Worm (Caenorhabditis elegans) whole organism, L4 larva: Measurements from ENCODE around the gene amx-1.
A peak's percentile ranks its signal among the peaks of the same experiment; 100 is the strongest.

Experiments
- F10B5.3 ChIP-seq: sonication (generic microtip); optimal IDR thresholded peaks from 2 replicates; lab custom pipeline; 2016; ENCODE audit warnings: mild to moderate bottlenecking, missing genetic modification characterization, missing compliant biosample characterization
- F26F4.8 ChIP-seq: fragments of 200-800 bp; sonication (Bioruptor generic); conservative IDR thresholded peaks from 2 replicates; pipeline ENCODE4 v1.3.6; 2022; ENCODE audit warnings: missing genetic modification characterization, missing compliant biosample characterization
- T20F7.1 ChIP-seq: fragments of 200-800 bp; sonication (Bioruptor generic); optimal IDR thresholded peaks from 2 replicates; lab custom pipeline; 2018; ENCODE audit warnings: mild to moderate bottlenecking, missing genetic modification characterization, missing compliant biosample characterization
- T26A8.4 ChIP-seq: fragments of 200-800 bp; sonication (Bioruptor generic); IDR thresholded peaks from 2 replicates; pipeline ENCODE4 v1.3.6; 2022; ENCODE audit warnings: missing genetic modification characterization, missing compliant biosample characterization
- Y48G9A.11 ChIP-seq: fragments of 200-800 bp; sonication (Bioruptor generic); IDR thresholded peaks from 2 replicates; pipeline ENCODE4 v1.3.6; 2022; ENCODE audit warnings: missing genetic modification reagents, missing genetic modification characterization, missing compliant biosample characterization
- Y5F2A.4 ChIP-seq: fragments of 200-800 bp; sonication (Bioruptor generic); optimal IDR thresholded peaks from 2 replicates; lab custom pipeline; 2018; ENCODE audit warnings: mild to moderate bottlenecking, missing genetic modification characterization, missing compliant biosample characterization
- ZK337.2 ChIP-seq: fragments of 200-800 bp; sonication (Bioruptor generic); IDR thresholded peaks from 2 replicates; pipeline ENCODE4 v1.3.6; 2022; ENCODE audit warnings: missing genetic modification reagents, missing genetic modification characterization, missing compliant biosample characterization
- arid-1 ChIP-seq: fragments of 200-800 bp; sonication (Bioruptor generic); conservative IDR thresholded peaks from 2 replicates; pipeline ENCODE4 v1.3.6; 2022; ENCODE audit warnings: missing genetic modification reagents, missing genetic modification characterization, missing compliant biosample characterization
- ceh-20 ChIP-seq: fragments of 200-800 bp; sonication (Bioruptor generic); IDR thresholded peaks from 2 replicates; pipeline ENCODE4 v1.3.6; 2022; ENCODE audit warnings: missing genetic modification reagents, missing genetic modification characterization, missing compliant biosample characterization
- ceh-32 ChIP-seq: sonication (generic microtip); optimal IDR thresholded peaks from 2 replicates; lab custom pipeline; 2016; ENCODE audit warnings: mild to moderate bottlenecking, missing genetic modification characterization, missing compliant biosample characterization; ENCODE audit not compliant: poor library complexity
- ceh-44 ChIP-seq: fragments of 200-800 bp; sonication (Bioruptor generic); IDR thresholded peaks from 2 replicates; pipeline ENCODE4 v1.3.6; 2022; ENCODE audit warnings: missing genetic modification reagents, missing genetic modification characterization, missing compliant biosample characterization
- ceh-62 ChIP-seq: sonication (generic microtip); optimal IDR thresholded peaks from 2 replicates; lab custom pipeline; 2017; ENCODE audit warnings: missing biosample characterization, missing genetic modification characterization
- ceh-82 ChIP-seq: sonication (generic microtip); optimal IDR thresholded peaks from 2 replicates; lab custom pipeline; 2017; ENCODE audit warnings: missing biosample characterization, missing genetic modification characterization
- dve-1 ChIP-seq: sonication (generic microtip); optimal IDR thresholded peaks from 2 replicates; lab custom pipeline; 2017; ENCODE audit warnings: antibody characterized with exemption, mild to moderate bottlenecking, missing genetic modification characterization, missing compliant biosample characterization; ENCODE audit not compliant: insufficient read depth
- egl-27 ChIP-seq: sonication (generic microtip); optimal IDR thresholded peaks from 3 replicates; lab custom pipeline; 2017; ENCODE audit warnings: missing biosample characterization, missing genetic modification reagents, missing genetic modification characterization
- fkh-10 ChIP-seq: fragments of 150-350 bp; optimal IDR thresholded peaks from 2 replicates; lab custom pipeline; 2014; ENCODE audit warnings: missing biosample characterization, missing genetic modification reagents, missing genetic modification characterization
- fos-1 ChIP-seq: fragments of 150-350 bp; optimal IDR thresholded peaks from 2 replicates; lab custom pipeline; 2014; ENCODE audit warnings: missing biosample characterization, missing genetic modification characterization
- hif-1 ChIP-seq, 2 experiments: sonication (generic microtip); optimal IDR thresholded peaks; 2 replicates each; lab custom pipeline; 2016 to 2017; ENCODE audit warnings: missing compliant biosample characterization in 2 of 2, missing genetic modification characterization in 2 of 2, missing genetic modification reagents in 2 of 2, missing genotype in 2 of 2, mild to moderate bottlenecking in 1 of 2
- hlh-11 ChIP-seq: fragments of 200-800 bp; sonication (Bioruptor generic); optimal IDR thresholded peaks from 2 replicates; lab custom pipeline; 2018; ENCODE audit warnings: mild to moderate bottlenecking, missing genetic modification characterization, missing compliant biosample characterization
- hlh-30 ChIP-seq: sonication (generic microtip); optimal IDR thresholded peaks from 2 replicates; lab custom pipeline; 2017; ENCODE audit warnings: antibody characterized with exemption, mild to moderate bottlenecking, missing genetic modification characterization, missing compliant biosample characterization; ENCODE audit not compliant: insufficient read depth
- hmg-1.1 ChIP-seq: fragments of 200-800 bp; sonication (Bioruptor generic); IDR thresholded peaks from 2 replicates; pipeline ENCODE4 v1.3.6; 2022; ENCODE audit warnings: missing genetic modification reagents, missing genetic modification characterization, missing compliant biosample characterization
- lin-13 ChIP-seq: fragments of 150-350 bp; optimal IDR thresholded peaks from 2 replicates; lab custom pipeline; 2014; ENCODE audit warnings: missing biosample characterization, missing genetic modification reagents, missing genetic modification characterization
- lin-38 ChIP-seq: fragments of 200-800 bp; sonication (Bioruptor generic); IDR thresholded peaks from 2 replicates; pipeline ENCODE4 v1.3.6; 2022; ENCODE audit warnings: missing genetic modification reagents, missing genetic modification characterization, missing compliant biosample characterization
- lin-39 ChIP-seq: fragments of 150-350 bp; optimal IDR thresholded peaks from 2 replicates; lab custom pipeline; 2014; ENCODE audit warnings: missing biosample characterization, missing genetic modification reagents, missing genetic modification characterization
- lsy-2 ChIP-seq, 2 experiments: fragments of 150-350 bp in 1 of 2; sonication (generic microtip) in 1 of 2; optimal IDR thresholded peaks; 2 replicates each; lab custom pipeline; 2014 to 2017; ENCODE audit warnings: missing biosample characterization in 2 of 2, missing genetic modification characterization in 2 of 2
- madf-9 ChIP-seq: fragments of 200-800 bp; sonication (Bioruptor generic); conservative IDR thresholded peaks from 2 replicates; pipeline ENCODE4 v1.3.6; 2022; ENCODE audit warnings: missing genetic modification reagents, missing genetic modification characterization, missing compliant biosample characterization
- mdt-29 ChIP-seq: fragments of 200-800 bp; sonication (Bioruptor generic); IDR thresholded peaks from 2 replicates; pipeline ENCODE4 v1.3.6; 2022; ENCODE audit warnings: missing genetic modification reagents, missing genetic modification characterization, missing compliant biosample characterization
- mep-1 ChIP-seq: fragments of 150-350 bp; sonication (generic microtip); optimal IDR thresholded peaks from 3 replicates; lab custom pipeline; 2014; ENCODE audit warnings: missing biosample characterization, missing genetic modification characterization
- mes-2 ChIP-seq: sonication (generic microtip); optimal IDR thresholded peaks from 2 replicates; lab custom pipeline; 2016; ENCODE audit warnings: missing genotype, mild to moderate bottlenecking, missing genetic modification characterization, missing compliant biosample characterization; ENCODE audit not compliant: poor library complexity, severe bottlenecking
- mxl-2 ChIP-seq: fragments of 200-800 bp; sonication (Bioruptor generic); conservative IDR thresholded peaks from 2 replicates; pipeline ENCODE4 v1.3.6; 2022; ENCODE audit warnings: missing genetic modification reagents, missing genetic modification characterization, missing compliant biosample characterization
- mxl-3 ChIP-seq: fragments of 200-800 bp; sonication (Bioruptor generic); optimal IDR thresholded peaks from 2 replicates; lab custom pipeline; 2018; ENCODE audit warnings: mild to moderate bottlenecking, missing genetic modification characterization, missing compliant biosample characterization
- nhr-11 ChIP-seq: fragments of 150-350 bp; optimal IDR thresholded peaks from 2 replicates; lab custom pipeline; 2014; ENCODE audit warnings: missing biosample characterization, missing genetic modification characterization
- nhr-111 ChIP-seq: fragments of 200-800 bp; sonication (Bioruptor generic); optimal IDR thresholded peaks from 2 replicates; lab custom pipeline; 2018; ENCODE audit warnings: mild to moderate bottlenecking, missing genetic modification characterization, missing compliant biosample characterization
- nhr-237 ChIP-seq: sonication (generic microtip); optimal IDR thresholded peaks from 2 replicates; lab custom pipeline; 2017; ENCODE audit warnings: missing biosample characterization, missing genetic modification characterization
- nhr-42 ChIP-seq: fragments of 200-800 bp; sonication (Bioruptor generic); IDR thresholded peaks from 2 replicates; pipeline ENCODE4 v1.3.6; 2022; ENCODE audit warnings: missing genetic modification characterization, missing compliant biosample characterization
- nhr-48 ChIP-seq: sonication (generic microtip); optimal IDR thresholded peaks from 2 replicates; lab custom pipeline; 2016; ENCODE audit warnings: mild to moderate bottlenecking, missing genetic modification characterization, missing compliant biosample characterization
- php-3 ChIP-seq: fragments of 200-800 bp; sonication (Bioruptor generic); IDR thresholded peaks from 2 replicates; pipeline ENCODE4 v1.3.6; 2022; ENCODE audit warnings: missing genetic modification reagents, missing genetic modification characterization, missing compliant biosample characterization
- saeg-2 ChIP-seq: fragments of 200-800 bp; sonication (Bioruptor generic); IDR thresholded peaks from 2 replicates; pipeline ENCODE4 v1.3.6; 2022; ENCODE audit warnings: missing genetic modification reagents, missing genetic modification characterization, missing compliant biosample characterization
- spr-1 ChIP-seq: sonication (generic microtip); optimal IDR thresholded peaks from 2 replicates; lab custom pipeline; 2016; ENCODE audit warnings: mild to moderate bottlenecking, missing genetic modification characterization, missing compliant biosample characterization
- spr-3 ChIP-seq: fragments of 200-800 bp; sonication (Bioruptor generic); optimal IDR thresholded peaks from 2 replicates; lab custom pipeline; 2018; ENCODE audit warnings: mild to moderate bottlenecking, missing genetic modification characterization, missing compliant biosample characterization
- tra-1 ChIP-seq: fragments of 200-800 bp; sonication (Bioruptor generic); IDR thresholded peaks from 2 replicates; pipeline ENCODE4 v1.3.6; 2022; ENCODE audit warnings: missing genetic modification reagents, missing genetic modification characterization, missing compliant biosample characterization
- unc-130 ChIP-seq: sonication (generic microtip); optimal IDR thresholded peaks from 2 replicates; lab custom pipeline; 2016; ENCODE audit warnings: missing genetic modification reagents, missing genetic modification characterization, missing compliant biosample characterization
- unc-62 ChIP-seq, 3 experiments: fragments of 150-350 bp in 1 of 3; sonication (generic microtip); optimal IDR thresholded peaks in 2 of 3; peaks in 1 of 3; 1 replicate in 1 of 3; 2 replicates in 2 of 3; lab custom pipeline; 2014 to 2017; ENCODE audit warnings: missing biosample characterization in 3 of 3, missing genetic modification characterization in 3 of 3, missing genetic modification reagents in 3 of 3, missing genotype in 1 of 3
- zip-11 ChIP-seq: fragments of 200-800 bp; sonication (Bioruptor generic); IDR thresholded peaks from 2 replicates; pipeline ENCODE4 v1.3.6; 2022; ENCODE audit warnings: missing genetic modification characterization, missing compliant biosample characterization

Gene amx-1

DNA sequence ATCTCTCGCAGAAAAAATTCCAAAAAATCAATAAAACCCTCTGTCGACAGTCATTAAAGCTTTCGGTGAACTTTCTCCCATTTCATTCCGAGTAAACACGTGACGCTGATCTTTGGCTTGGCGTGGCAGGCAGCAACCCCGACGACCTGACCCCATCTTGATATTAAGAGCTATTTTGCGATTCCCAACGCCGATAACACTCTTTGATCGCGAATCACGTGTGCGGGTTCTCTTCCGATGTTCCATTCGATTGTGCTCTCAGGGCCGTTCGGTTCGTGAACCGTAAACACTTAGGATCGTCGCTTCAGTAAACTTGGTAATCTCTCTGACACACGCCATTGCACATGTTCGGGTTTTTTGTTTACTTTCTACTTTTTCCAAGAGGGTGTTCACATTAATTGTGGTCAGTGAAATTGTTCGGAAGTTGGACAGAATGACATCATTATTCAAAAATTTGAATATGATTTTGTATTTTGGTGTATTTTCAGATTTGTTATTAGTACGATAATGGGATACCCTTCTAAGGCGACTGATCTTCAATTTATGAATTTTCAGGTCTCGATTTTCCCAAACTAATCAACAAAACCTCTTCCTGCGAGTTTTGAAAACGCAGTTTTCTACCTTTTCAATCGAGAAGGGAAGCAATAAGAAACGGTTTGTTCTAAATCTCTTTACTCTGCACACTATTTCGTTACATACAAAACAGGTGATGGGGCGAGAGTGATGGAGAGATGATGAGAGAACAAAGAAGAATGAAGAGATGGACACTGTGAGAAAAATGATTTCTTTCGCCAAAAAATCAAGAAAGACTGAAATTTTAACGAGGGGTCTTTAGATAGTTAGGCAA, 24.8 kb upstream of the amx-1 start (continued):
- peak; percentile 27 for TF ChIP-seq mes-2 (tag; lab: Kevin White, UChicago)
- no peak for TF ChIP-seq tra-1 (GFP tag; lab: Robert Waterston, UW)
- TF ChIP-seq fkh-10 = no peak
- TF ChIP-seq T26A8.4 (GFP tag; lab: Robert Waterston, UW) = no peak; the same call in 1 of the 2 replicates
- no peak for TF ChIP-seq nhr-11 (tag; lab: Kevin White, UChicago)
- TF ChIP-seq unc-130 (GFP tag; lab: Kevin White, UChicago) = no peak
- TF ChIP-seq ceh-32 (tag; lab: Kevin White, UChicago) = no peak
- TF ChIP-seq lsy-2 (tag; optimal IDR thresholded peaks at IDR 0.05; lab: Kevin White, UChicago) = peak; percentile 32 to 33
- TF ChIP-seq hlh-30 (tag; lab: Kevin White, UChicago) = peak; percentile 85
- TF ChIP-seq nhr-48 (tag; lab: Kevin White, UChicago) = peak; percentile 24
- no peak for TF ChIP-seq saeg-2 (GFP tag; lab: Robert Waterston, UW)
- no peak for TF ChIP-seq lin-39 (tag; lab: Kevin White, UChicago)
- TF ChIP-seq fos-1 (tag; lab: Kevin White, UChicago) = no peak
- no peak; the same call in 1 of the 2 replicates for TF ChIP-seq lin-38
- TF ChIP-seq php-3 (GFP tag; lab: Robert Waterston, UW) = peak; percentile 38; the same call in 1 of the 2 replicates
- no peak for TF ChIP-seq F10B5.3 (tag; lab: Kevin White, UChicago)
- no peak for TF ChIP-seq spr-3
- TF ChIP-seq nhr-42 (GFP tag; lab: Robert Waterston, UW) = no peak
- no peak for TF ChIP-seq ceh-62 (tag; lab: Kevin White, UChicago)
- no peak for TF ChIP-seq lin-13
- TF ChIP-seq Y48G9A.11 (GFP tag; lab: Robert Waterston, UW) = no peak
- TF ChIP-seq unc-62 (GFP tag; optimal IDR thresholded peaks at IDR 0.05 in 1 of 2; lab: Kevin White, UChicago) = peak in 1 of 2 experiments; percentile 95
- TF ChIP-seq unc-62 (tag; optimal IDR thresholded peaks at IDR 0.05; lab: Kevin White, UChicago) = no peak
- 0 out of 2 replicates have a peak, but pooled peaks have one; percentile 7 for TF ChIP-seq madf-9
- no peak for TF ChIP-seq T20F7.1 (GFP tag; lab: Kevin White, UChicago)
- peak; percentile 30 for TF ChIP-seq dve-1 (tag; lab: Kevin White, UChicago)
- TF ChIP-seq ceh-44 (GFP tag; lab: Robert Waterston, UW) = no peak
- 0 out of 2 replicates have a peak, but pooled peaks have one; percentile 7 for TF ChIP-seq ZK337.2 (GFP tag; lab: Robert Waterston, UW)
- no peak for TF ChIP-seq hif-1 (tag; optimal IDR thresholded peaks at IDR 0.05; lab: Kevin White, UChicago)
- TF ChIP-seq ceh-82 = no peak
- no peak for TF ChIP-seq egl-27 (tag; lab: Kevin White, UChicago)
- TF ChIP-seq nhr-237 (tag; lab: Kevin White, UChicago) = no peak
- peak; percentile 47 for TF ChIP-seq mep-1 (tag; lab: Kevin White, UChicago)
- no peak for TF ChIP-seq arid-1 (GFP tag; lab: Robert Waterston, UW)
- no peak for TF ChIP-seq ceh-20 (GFP tag; lab: Robert Waterston, UW)
- TF ChIP-seq nhr-111 = no peak

ce11 chrIII:3798416-3798815, 23.8 kb upstream of the amx-1 start:
- TF ChIP-seq zip-11 (GFP tag; lab: Robert Waterston, UW) (no peak), ceh-82 (no peak), hmg-1.1 (GFP tag; lab: Robert Waterston, UW) (0 out of 2 replicates have a peak, but pooled peaks have one; percentile 5), nhr-48 (tag; lab: Kevin White, UChicago) (no peak), mxl-3 (GFP tag; lab: Kevin White, UChicago) (peak; percentile 20), mdt-29 (GFP tag; lab: Robert Waterston, UW) (0 out of 2 replicates have a peak, but pooled peaks have one; percentile 7), mxl-2 (GFP tag; lab: Robert Waterston, UW) (no peak), hlh-11 (tag; lab: Kevin White, UChicago) (no peak), fos-1 (tag; lab: Kevin White, UChicago) (no peak), lin-39 (tag; lab: Kevin White, UChicago) (no peak), Y5F2A.4 (GFP tag; lab: Kevin White, UChicago) (no peak), spr-1 (tag; lab: Kevin White, UChicago) (no peak), F26F4.8 (GFP tag; lab: Robert Waterston, UW) (no peak), arid-1 (GFP tag; lab: Robert Waterston, UW) (no peak)
